Worm (Caenorhabditis elegans) whole organism, mixed stage, embryonic: ENCODE data around the gene htrl-1.

Experiments used
- M03D4.4 ChIP-seq: sonication (generic microtip); optimal IDR thresholded peaks from 2 replicates; lab custom pipeline; 2017; ENCODE audit warnings: mild to moderate bottlenecking, missing genetic modification characterization, missing compliant biosample characterization
- blmp-1 ChIP-seq: fragments of 150-350 bp; optimal IDR thresholded peaks from 2 replicates; lab custom pipeline; 2014; ENCODE audit warnings: missing biosample characterization, missing genetic modification characterization
- ceh-39 ChIP-seq: fragments of 150-350 bp; optimal IDR thresholded peaks from 2 replicates; lab custom pipeline; 2014; ENCODE audit warnings: missing biosample characterization, missing genetic modification characterization
- ceh-83 ChIP-seq: fragments of 200-800 bp; sonication (Bioruptor generic); optimal IDR thresholded peaks from 2 replicates; lab custom pipeline; 2018; ENCODE audit warnings: mild to moderate bottlenecking, missing genetic modification characterization, missing compliant biosample characterization
- ces-1 ChIP-seq: fragments of 150-350 bp; optimal IDR thresholded peaks from 2 replicates; lab custom pipeline; 2014; ENCODE audit warnings: missing biosample characterization, missing genetic modification reagents, missing genetic modification characterization
- cnd-1 ChIP-seq: fragments of 200-800 bp; sonication (Bioruptor generic); optimal IDR thresholded peaks from 2 replicates; lab custom pipeline; 2018; ENCODE audit warnings: mild to moderate bottlenecking, missing genetic modification characterization, missing compliant biosample characterization
- drap-1 ChIP-seq: fragments of 200-800 bp; sonication (Bioruptor generic); optimal IDR thresholded peaks from 3 replicates; lab custom pipeline; 2018; ENCODE audit warnings: mild to moderate bottlenecking, missing genetic modification characterization, missing compliant biosample characterization
- elt-1 ChIP-seq: sonication (generic microtip); optimal IDR thresholded peaks from 2 replicates; lab custom pipeline; 2017; ENCODE audit warnings: missing genetic modification characterization, mild to moderate bottlenecking, missing compliant biosample characterization, antibody characterized with exemption, moderate library complexity, borderline replicate concordance; ENCODE audit not compliant: insufficient read depth
- elt-3 ChIP-seq: fragments of 150-350 bp; optimal IDR thresholded peaks from 2 replicates; lab custom pipeline; 2014; ENCODE audit warnings: missing biosample characterization, missing genetic modification characterization
- flh-1 ChIP-seq: fragments of 200-800 bp; sonication (Bioruptor generic); optimal IDR thresholded peaks from 2 replicates; lab custom pipeline; 2018; ENCODE audit warnings: mild to moderate bottlenecking, missing genetic modification characterization, moderate library complexity, missing compliant biosample characterization
- ham-2 ChIP-seq: fragments of 200-800 bp; sonication (Bioruptor generic); optimal IDR thresholded peaks from 2 replicates; lab custom pipeline; 2018; ENCODE audit warnings: mild to moderate bottlenecking, missing genetic modification characterization, missing compliant biosample characterization
- lin-13 ChIP-seq: fragments of 150-350 bp; optimal IDR thresholded peaks from 2 replicates; lab custom pipeline; 2014; ENCODE audit warnings: missing biosample characterization, missing genetic modification characterization
- lin-32 ChIP-seq: fragments of 200-800 bp; sonication (Bioruptor generic); optimal IDR thresholded peaks from 2 replicates; lab custom pipeline; 2018; ENCODE audit warnings: mild to moderate bottlenecking, missing genetic modification characterization, missing compliant biosample characterization
- lsy-2 ChIP-seq: fragments of 150-350 bp; optimal IDR thresholded peaks from 2 replicates; lab custom pipeline; 2014; ENCODE audit warnings: missing biosample characterization, missing genetic modification characterization
- mab-5 ChIP-seq: fragments of 150-350 bp; optimal IDR thresholded peaks from 2 replicates; lab custom pipeline; 2014; ENCODE audit warnings: missing biosample characterization, missing genetic modification characterization
- mls-2 ChIP-seq: sonication (generic microtip); optimal IDR thresholded peaks from 2 replicates; lab custom pipeline; 2016; ENCODE audit warnings: mild to moderate bottlenecking, missing genetic modification characterization, moderate library complexity, missing compliant biosample characterization
- nhr-12 ChIP-seq: fragments of 150-350 bp; optimal IDR thresholded peaks from 2 replicates; lab custom pipeline; 2014; ENCODE audit warnings: missing biosample characterization, missing genetic modification characterization
- nhr-2 ChIP-seq: fragments of 150-350 bp; optimal IDR thresholded peaks from 2 replicates; lab custom pipeline; 2014; ENCODE audit warnings: missing biosample characterization, missing genetic modification characterization
- nhr-237 ChIP-seq: fragments of 150-350 bp; optimal IDR thresholded peaks from 2 replicates; lab custom pipeline; 2014; ENCODE audit warnings: missing biosample characterization, missing genetic modification characterization
- nhr-76 ChIP-seq: sonication (generic microtip); optimal IDR thresholded peaks from 2 replicates; lab custom pipeline; 2017; ENCODE audit warnings: missing biosample characterization, missing genetic modification characterization
- pha-4 ChIP-seq: fragments of 150-350 bp; optimal IDR thresholded peaks from 2 replicates; lab custom pipeline; 2018; ENCODE audit warnings: missing biosample characterization, missing genetic modification reagents, missing genetic modification characterization
- sem-2 ChIP-seq: fragments of 200-800 bp; sonication (Bioruptor generic); optimal IDR thresholded peaks from 2 replicates; lab custom pipeline; 2018; ENCODE audit warnings: mild to moderate bottlenecking, missing genetic modification characterization, missing compliant biosample characterization
- sptf-1 ChIP-seq: sonication (generic microtip); optimal IDR thresholded peaks from 2 replicates; lab custom pipeline; 2017; ENCODE audit warnings: mild to moderate bottlenecking, missing genetic modification characterization, moderate library complexity, missing compliant biosample characterization
- tbx-8 ChIP-seq: fragments of 200-800 bp; sonication (Bioruptor generic); optimal IDR thresholded peaks from 2 replicates; lab custom pipeline; 2018; ENCODE audit warnings: mild to moderate bottlenecking, missing genetic modification characterization, moderate library complexity, missing compliant biosample characterization
- unc-120 ChIP-seq: sonication (generic microtip); optimal IDR thresholded peaks from 2 replicates; lab custom pipeline; 2017; ENCODE audit warnings: missing genetic modification characterization, missing compliant biosample characterization; ENCODE audit not compliant: poor library complexity, severe bottlenecking
- unc-39 ChIP-seq: fragments of 150-350 bp; optimal IDR thresholded peaks from 2 replicates; lab custom pipeline; 2014; ENCODE audit warnings: missing biosample characterization, missing genetic modification characterization
- unc-62 ChIP-seq: fragments of 150-350 bp; optimal IDR thresholded peaks from 2 replicates; lab custom pipeline; 2014; ENCODE audit warnings: missing biosample characterization, missing genetic modification reagents, missing genetic modification characterization
- zip-8 ChIP-seq: fragments of 150-350 bp; optimal IDR thresholded peaks from 2 replicates; lab custom pipeline; 2014; ENCODE audit warnings: missing biosample characterization, missing genetic modification characterization
- ztf-11 ChIP-seq: fragments of 150-350 bp; optimal IDR thresholded peaks from 2 replicates; lab custom pipeline; 2014; ENCODE audit warnings: missing biosample characterization, missing genetic modification characterization

The htrl-1 gene

ce11 chrV:11516141-11516591, 20.0 kb upstream of the htrl-1 start, which contains the start of gene sdz-8:
Gene sdz-8 (minus strand): TSS chrV:11516191.
- no peak for TF ChIP-seq tbx-8 (GFP tag; lab: Kevin White, UChicago)
- TF ChIP-seq ces-1 (GFP tag; lab: Kevin White, UChicago), result no peak
- no peak for TF ChIP-seq unc-39
- TF ChIP-seq mab-5 (tag; lab: Kevin White, UChicago), result no peak
- no peak for TF ChIP-seq nhr-237
- no peak for TF ChIP-seq ceh-83 (GFP tag; lab: Kevin White, UChicago)
- no peak for TF ChIP-seq ztf-11
- no peak for TF ChIP-seq ceh-39 (tag; lab: Kevin White, UChicago)
- no peak for TF ChIP-seq M03D4.4 (tag; lab: Kevin White, UChicago)
- TF ChIP-seq nhr-2 (tag; lab: Kevin White, UChicago), result no peak
- TF ChIP-seq ham-2 (GFP tag; lab: Kevin White, UChicago), result no peak
- TF ChIP-seq mls-2, result no peak

- TF ChIP-seq lin-32 (GFP tag; lab: Kevin White, UChicago) (no peak), unc-62 (GFP tag; lab: Kevin White, UChicago) (no peak), nhr-76 (tag; lab: Kevin White, UChicago) (no peak), sem-2 (GFP tag; lab: Kevin White, UChicago) (no peak), ztf-11 (no peak), zip-8 (tag; lab: Kevin White, UChicago) (no peak), flh-1 (GFP tag; lab: Kevin White, UChicago) (no peak), blmp-1 (tag; lab: Kevin White, UChicago) (no peak), nhr-2 (tag; lab: Kevin White, UChicago) (no peak), nhr-12 (tag; lab: Kevin White, UChicago) (no peak)
These were observed 19.0 kb upstream of the htrl-1 start for ce11 chrV:11515145-11515544.

DNA sequence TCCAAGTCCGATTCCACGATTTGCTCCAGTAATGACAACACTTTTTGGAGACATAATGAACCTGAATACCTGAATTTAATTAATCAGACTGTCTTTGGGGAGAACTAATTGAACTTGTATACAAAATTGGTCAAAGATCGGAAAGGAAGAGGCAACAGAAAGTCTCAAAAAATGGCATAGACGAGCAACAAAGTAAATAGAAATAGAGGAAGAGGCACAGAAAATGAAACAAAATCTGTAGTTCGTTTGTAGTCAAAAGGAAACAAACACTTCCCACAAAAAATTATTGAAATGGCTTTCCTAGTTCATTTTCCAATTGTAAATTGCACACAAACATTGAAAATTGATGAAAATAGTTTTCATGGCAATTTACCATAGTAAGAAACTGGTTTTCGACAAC, 18.5 kb upstream of the htrl-1 start, which contains the start of gene C55A6.6:
Gene C55A6.6 (minus strand): TSS at position 61 of the 400 bp plus-strand sequence.
- TF ChIP-seq flh-1 (GFP tag; lab: Kevin White, UChicago) (no peak), lin-32 (GFP tag; lab: Kevin White, UChicago) (no peak), M03D4.4 (tag; lab: Kevin White, UChicago) (no peak), unc-120 (tag; lab: Kevin White, UChicago) (no peak), blmp-1 (tag; lab: Kevin White, UChicago) (no peak), mab-5 (tag; lab: Kevin White, UChicago) (no peak), cnd-1 (tag; lab: Kevin White, UChicago) (no peak), sem-2 (GFP tag; lab: Kevin White, UChicago) (no peak), unc-62 (GFP tag; lab: Kevin White, UChicago) (no peak), lin-13 (tag; lab: Kevin White, UChicago) (no peak)

DNA sequence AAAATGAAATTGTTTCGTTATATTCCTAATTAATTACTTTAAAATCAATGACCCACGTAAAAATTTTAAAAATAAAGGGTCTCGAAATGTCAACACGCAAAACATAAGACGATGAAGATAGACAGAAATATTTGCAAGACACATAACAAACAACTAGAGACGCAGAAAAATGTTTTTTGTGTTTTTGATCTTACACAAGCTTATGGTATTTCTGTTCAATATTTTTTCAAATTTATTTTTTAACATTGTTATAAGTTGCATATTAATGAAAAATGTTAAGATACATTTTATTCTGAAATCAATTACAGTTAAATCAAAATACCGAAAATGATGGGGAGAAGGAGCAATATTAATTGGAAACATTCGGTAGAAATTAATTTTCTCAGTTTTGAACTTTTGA, 17.2 kb upstream of the htrl-1 start, which contains the start of gene C55A6.3:
Gene C55A6.3 (minus strand): TSS at position 101 of the 400 bp plus-strand sequence.
- TF ChIP-seq pha-4 (tag; lab: Kevin White, UChicago) (no peak), sptf-1 (tag; lab: Kevin White, UChicago) (no peak), mab-5 (tag; lab: Kevin White, UChicago) (no peak), nhr-76 (tag; lab: Kevin White, UChicago) (no peak), elt-1 (tag; lab: Kevin White, UChicago) (no peak), elt-3 (tag; lab: Kevin White, UChicago) (no peak), drap-1 (GFP tag; lab: Kevin White, UChicago) (no peak), nhr-12 (tag; lab: Kevin White, UChicago) (no peak), unc-120 (tag; lab: Kevin White, UChicago) (no peak), tbx-8 (GFP tag; lab: Kevin White, UChicago) (no peak)

ce11 chrV:11508773-11509172, 12.6 kb upstream of the htrl-1 start, which contains the start of gene ttll-5:
Gene ttll-5 (plus strand): TSS chrV:11509060.
- TF ChIP-seq flh-1 (GFP tag; lab: Kevin White, UChicago) (no peak), unc-120 (tag; lab: Kevin White, UChicago) (no peak), lin-32 (GFP tag; lab: Kevin White, UChicago) (no peak), ces-1 (GFP tag; lab: Kevin White, UChicago) (no peak), lsy-2 (tag; lab: Kevin White, UChicago) (no peak), zip-8 (tag; lab: Kevin White, UChicago) (no peak), mab-5 (tag; lab: Kevin White, UChicago) (no peak), drap-1 (GFP tag; lab: Kevin White, UChicago) (no peak), M03D4.4 (tag; lab: Kevin White, UChicago) (no peak), pha-4 (tag; lab: Kevin White, UChicago) (no peak), mls-2 (no peak), unc-39 (no peak)
